Worm (Caenorhabditis elegans): Measurements from ENCODE around the gene spp-19.

spp-19 gene

DNA sequence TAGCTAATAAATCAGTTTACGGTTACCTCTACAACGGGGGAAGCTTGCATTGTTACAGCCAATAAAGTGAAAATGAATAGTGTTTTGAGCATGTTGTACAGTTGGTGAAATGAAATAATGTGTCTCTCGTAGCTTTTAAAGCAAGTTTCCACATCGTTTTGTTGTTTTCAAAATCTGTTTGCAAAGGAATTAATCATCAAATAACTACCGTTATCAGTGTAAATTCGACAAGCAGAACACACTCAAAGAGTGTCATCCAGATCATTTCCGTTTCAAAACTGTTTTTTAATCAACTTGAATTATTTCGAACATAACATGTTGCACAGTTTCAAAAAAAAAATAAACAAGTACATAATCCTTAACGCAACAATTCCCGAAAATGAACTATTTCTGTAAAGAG, 4.5 kb downstream of the spp-19 start, which contains the start of gene spp-27:
spp-27 (minus strand) TSS at position 101 of the 400 bp plus-strand sequence.
- TF ChIP-seq ceh-13 (GFP tag; optimal IDR thresholded peaks at IDR 0.05) (no peak), tbx-11 (GFP tag; IDR thresholded peaks at IDR 0.05) (no peak), sea-1 (GFP tag; conservative IDR thresholded peaks at IDR 0.05) (no peak), F13C5.2 (tag; optimal IDR thresholded peaks at IDR 0.05) (no peak), flt-1 (GFP tag; IDR thresholded peaks at IDR 0.05) (no peak), ets-7 (tag; optimal IDR thresholded peaks at IDR 0.05) (no peak), hmg-4 (GFP tag; optimal IDR thresholded peaks at IDR 0.05) (no peak), tra-4 (tag; optimal IDR thresholded peaks at IDR 0.05) (no peak), tbx-37 (GFP tag; conservative IDR thresholded peaks at IDR 0.05) (no peak), ama-1 (optimal IDR thresholded peaks at IDR 0.05) (no peak), aly-1 (tag; optimal IDR thresholded peaks at IDR 0.05) (no peak), scrt-1 (GFP tag; IDR thresholded peaks at IDR 0.05) (no peak), hnd-1 (tag; optimal IDR thresholded peaks at IDR 0.05) (no peak), pes-1 (GFP tag; IDR thresholded peaks at IDR 0.05) (no peak)

DNA sequence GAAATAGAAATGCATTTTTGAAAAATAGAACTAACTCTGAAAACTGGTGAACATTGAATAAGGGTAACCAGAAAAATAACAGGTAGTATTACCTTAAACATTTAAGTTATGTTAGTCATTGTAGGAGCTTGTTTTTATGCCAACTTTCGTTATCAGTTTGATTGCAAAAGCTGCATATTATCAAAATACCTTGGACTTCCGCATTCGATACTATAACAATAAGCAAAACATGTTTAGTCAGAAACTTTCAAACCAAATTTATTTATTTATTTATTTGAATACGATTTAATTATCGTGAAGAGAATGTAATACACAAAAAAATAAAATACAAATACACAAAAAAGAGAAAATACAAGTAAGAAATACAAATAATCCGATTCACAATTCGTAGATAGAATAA, 7.2 kb downstream of the spp-19 start, which contains the start of gene K04A8.19:
K04A8.19 (minus strand) TSS at position 101 of the 400 bp plus-strand sequence.
- TF ChIP-seq B0310.2 (tag; optimal IDR thresholded peaks at IDR 0.05), result no peak

DNA sequence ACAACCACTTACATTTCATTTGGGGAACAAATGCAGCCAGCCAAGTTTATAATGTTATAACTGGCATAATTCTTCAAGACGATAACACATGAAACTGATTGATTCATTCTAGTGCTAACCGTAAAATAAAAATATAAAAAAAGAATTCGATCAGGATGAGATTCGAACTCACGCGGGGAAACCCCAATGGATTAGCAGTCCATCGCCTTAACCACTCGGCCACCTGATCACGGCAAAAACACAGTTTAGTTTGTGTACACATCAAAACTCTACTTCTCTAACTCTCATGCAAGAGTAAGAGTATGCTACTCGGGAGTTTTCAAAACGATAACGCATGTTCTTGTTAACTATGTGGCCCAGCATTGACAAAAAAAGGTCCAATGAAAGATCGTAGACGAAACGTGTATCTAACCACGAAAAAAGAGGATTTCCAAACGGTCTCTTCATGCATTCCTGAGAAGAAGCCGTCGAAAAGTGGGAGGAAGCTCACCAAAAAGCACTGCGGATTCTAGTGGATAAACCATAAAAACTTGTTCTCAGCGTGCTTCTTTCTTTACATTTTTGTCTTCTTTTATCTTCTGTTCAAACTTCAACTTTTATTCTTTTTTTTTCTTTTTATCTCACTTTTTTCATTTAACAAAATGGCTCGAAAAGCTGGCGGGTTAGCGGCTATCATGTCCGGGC, 9.6 kb downstream of the spp-19 start, which contains the start of gene twk-10:
twk-10 (plus strand) TSS at position 634 of the 684 bp plus-strand sequence.
- no peak for TF ChIP-seq hnd-1 (tag; optimal IDR thresholded peaks at IDR 0.05)
- TF ChIP-seq ceh-13 (GFP tag; optimal IDR thresholded peaks at IDR 0.05), result no peak
- no peak for TF ChIP-seq B0310.2 (tag; optimal IDR thresholded peaks at IDR 0.05)
- TF ChIP-seq sea-1 (GFP tag; conservative IDR thresholded peaks at IDR 0.05), result no peak
- no peak for TF ChIP-seq tbx-11 (GFP tag; IDR thresholded peaks at IDR 0.05)
- 0 out of 2 replicates have a peak, but pooled peaks have one; percentile 39 for TF ChIP-seq tbx-37 (GFP tag; conservative IDR thresholded peaks at IDR 0.05)
- TF ChIP-seq aly-1 (tag; optimal IDR thresholded peaks at IDR 0.05), result no peak
- no peak for TF ChIP-seq hmbx-1 (tag; optimal IDR thresholded peaks at IDR 0.05)
- TF ChIP-seq pes-1 (GFP tag; IDR thresholded peaks at IDR 0.05), result no peak; the same call in 1 of the 2 replicates
- no peak for TF ChIP-seq F13C5.2 (tag; optimal IDR thresholded peaks at IDR 0.05)
- TF ChIP-seq ceh-36 (tag; optimal IDR thresholded peaks at IDR 0.05), result peak; percentile 23
- TF ChIP-seq ets-7 (tag; optimal IDR thresholded peaks at IDR 0.05), result no peak
- no peak for TF ChIP-seq hmg-4 (GFP tag; optimal IDR thresholded peaks at IDR 0.05)
- no peak for TF ChIP-seq ama-1 (optimal IDR thresholded peaks at IDR 0.05)
- no peak for TF ChIP-seq tra-4 (tag; optimal IDR thresholded peaks at IDR 0.05)
- peak; percentile 62; the same call in 1 of the 2 replicates for TF ChIP-seq scrt-1 (GFP tag; IDR thresholded peaks at IDR 0.05)
- TF ChIP-seq flt-1 (GFP tag; IDR thresholded peaks at IDR 0.05), result peak; percentile 48

DNA sequence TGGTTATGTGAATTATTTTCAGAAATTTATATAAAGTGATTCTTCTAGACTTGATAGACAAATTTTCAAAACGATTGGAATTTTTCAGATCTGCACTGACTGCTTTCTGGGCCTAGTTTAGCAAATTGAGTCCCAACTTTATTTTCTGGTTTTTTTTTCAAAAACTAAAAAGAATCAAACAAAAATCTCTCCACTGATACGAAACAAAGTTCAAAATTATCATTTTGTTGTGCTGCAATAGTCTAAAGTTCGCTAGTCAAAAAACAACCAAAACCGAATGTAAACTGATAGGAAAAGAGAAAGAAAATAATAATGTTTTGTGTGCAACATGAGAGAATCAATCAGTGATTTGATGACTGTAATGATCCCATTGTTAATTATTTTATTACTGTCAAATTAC, 11.6 kb downstream of the spp-19 start, which contains the start of gene lipl-4:
lipl-4 (plus strand) TSS at position 301 of the 400 bp plus-strand sequence.
- TF ChIP-seq sea-1 (GFP tag; conservative IDR thresholded peaks at IDR 0.05), result no peak
- TF ChIP-seq B0310.2 (tag; optimal IDR thresholded peaks at IDR 0.05), result no peak
- TF ChIP-seq hnd-1 (tag; optimal IDR thresholded peaks at IDR 0.05), result no peak
- TF ChIP-seq ama-1 (optimal IDR thresholded peaks at IDR 0.05), result no peak
- no peak for TF ChIP-seq scrt-1 (GFP tag; IDR thresholded peaks at IDR 0.05)
- TF ChIP-seq tbx-11 (GFP tag; IDR thresholded peaks at IDR 0.05), result no peak
- TF ChIP-seq ceh-36 (tag; optimal IDR thresholded peaks at IDR 0.05), result no peak
- no peak for TF ChIP-seq flt-1 (GFP tag; IDR thresholded peaks at IDR 0.05)
- no peak for TF ChIP-seq pes-1 (GFP tag; IDR thresholded peaks at IDR 0.05)
- no peak for TF ChIP-seq tbx-37 (GFP tag; conservative IDR thresholded peaks at IDR 0.05)
- TF ChIP-seq tra-4 (tag; optimal IDR thresholded peaks at IDR 0.05), result no peak
- TF ChIP-seq F13C5.2 (tag; optimal IDR thresholded peaks at IDR 0.05), result no peak
- no peak for TF ChIP-seq ceh-13 (GFP tag; optimal IDR thresholded peaks at IDR 0.05)
- TF ChIP-seq hmg-4 (GFP tag; optimal IDR thresholded peaks at IDR 0.05), result no peak
- no peak for TF ChIP-seq ets-7 (tag; optimal IDR thresholded peaks at IDR 0.05)
- no peak for TF ChIP-seq hmbx-1 (tag; optimal IDR thresholded peaks at IDR 0.05)
- TF ChIP-seq aly-1 (tag; optimal IDR thresholded peaks at IDR 0.05), result no peak

DNA sequence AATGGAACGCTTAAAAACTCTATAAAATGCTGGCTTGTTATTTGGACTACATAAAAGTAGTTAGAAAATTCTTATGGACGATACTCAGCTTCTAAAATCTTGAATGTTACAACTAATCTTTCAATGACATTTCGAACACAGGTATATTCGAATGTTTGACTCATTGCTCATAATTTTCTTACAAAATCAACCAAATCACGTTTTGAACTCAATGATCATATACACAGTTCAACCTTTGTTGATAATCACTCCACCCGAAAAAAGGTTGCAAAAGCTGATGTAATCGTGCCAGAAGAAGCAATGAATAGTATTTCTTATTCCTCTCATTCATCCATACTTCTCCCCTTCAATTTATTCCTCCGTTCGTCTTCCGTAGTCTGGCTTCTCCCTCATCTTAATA, 12.3 kb downstream of the spp-19 start, which contains the start of gene K04A8.20:
K04A8.20 (plus strand) TSS at position 301 of the 400 bp plus-strand sequence.
- TF ChIP-seq ets-7 (tag; optimal IDR thresholded peaks at IDR 0.05), result no peak
- TF ChIP-seq scrt-1 (GFP tag; IDR thresholded peaks at IDR 0.05), result no peak
- TF ChIP-seq ama-1 (optimal IDR thresholded peaks at IDR 0.05), result no peak
- TF ChIP-seq hmg-4 (GFP tag; optimal IDR thresholded peaks at IDR 0.05), result no peak
- no peak for TF ChIP-seq ceh-13 (GFP tag; optimal IDR thresholded peaks at IDR 0.05)
- TF ChIP-seq F13C5.2 (tag; optimal IDR thresholded peaks at IDR 0.05), result no peak
- TF ChIP-seq aly-1 (tag; optimal IDR thresholded peaks at IDR 0.05), result no peak
- TF ChIP-seq flt-1 (GFP tag; IDR thresholded peaks at IDR 0.05), result no peak
- no peak for TF ChIP-seq sea-1 (GFP tag; conservative IDR thresholded peaks at IDR 0.05)

DNA sequence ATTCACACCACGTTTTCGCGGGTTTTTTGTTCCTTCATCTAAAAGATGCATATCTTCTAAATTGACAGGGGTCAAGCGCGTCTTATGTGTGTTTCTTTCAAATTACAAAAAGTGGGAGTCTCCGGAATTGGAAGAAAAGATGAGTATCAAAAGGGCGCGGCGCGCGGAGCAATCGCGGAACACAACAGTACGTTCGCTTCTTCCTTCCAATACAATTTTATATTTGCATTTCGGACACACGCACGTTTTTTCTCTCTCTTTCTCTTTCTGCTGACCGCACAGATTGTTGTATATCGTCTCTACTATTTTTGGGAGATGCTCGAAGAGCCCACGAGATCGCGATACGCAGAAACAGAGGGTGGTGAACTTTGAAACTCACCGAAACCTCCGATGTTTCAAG, 13.2 kb downstream of the spp-19 start:
- TF ChIP-seq F13C5.2 (tag; optimal IDR thresholded peaks at IDR 0.05) (no peak), ceh-36 (tag; optimal IDR thresholded peaks at IDR 0.05) (no peak), hmbx-1 (tag; optimal IDR thresholded peaks at IDR 0.05) (no peak), tra-4 (tag; optimal IDR thresholded peaks at IDR 0.05) (no peak), tbx-37 (GFP tag; conservative IDR thresholded peaks at IDR 0.05) (no peak), aly-1 (tag; optimal IDR thresholded peaks at IDR 0.05) (no peak), ets-7 (tag; optimal IDR thresholded peaks at IDR 0.05) (no peak), ceh-13 (GFP tag; optimal IDR thresholded peaks at IDR 0.05) (no peak), ama-1 (optimal IDR thresholded peaks at IDR 0.05) (no peak), scrt-1 (GFP tag; IDR thresholded peaks at IDR 0.05) (no peak), pes-1 (GFP tag; IDR thresholded peaks at IDR 0.05) (no peak), hnd-1 (tag; optimal IDR thresholded peaks at IDR 0.05) (no peak), sea-1 (GFP tag; conservative IDR thresholded peaks at IDR 0.05) (no peak), flt-1 (GFP tag; IDR thresholded peaks at IDR 0.05) (no peak)
